Fruit fly (Drosophila melanogaster) whole organism, embryonic: ENCODE results near the gene CG8372.

ENCODE experiments used
- Blimp-1 ChIP-seq: fragments of 200-800 bp; sonication (Bioruptor generic); optimal IDR thresholded peaks from 3 replicates; lab custom pipeline; 2018; ENCODE audit warnings: missing biosample characterization, missing genetic modification characterization, mild to moderate bottlenecking, moderate library complexity, missing genetic modification reagents
- Bteb2 ChIP-seq: fragments of 200-800 bp; sonication (Bioruptor generic); optimal IDR thresholded peaks from 2 replicates; lab custom pipeline; 2016; ENCODE audit warnings: missing biosample characterization, missing genetic modification characterization
- CG1024 ChIP-seq: fragments of 200-800 bp; sonication (Bioruptor generic); IDR thresholded peaks from 2 replicates; pipeline ENCODE4 v1.3.6; 2022; ENCODE audit warnings: missing biosample characterization, missing genetic modification characterization
- CG10462 ChIP-seq: fragments of 200-800 bp; sonication (Bioruptor generic); optimal IDR thresholded peaks from 2 replicates; lab custom pipeline; 2016; ENCODE audit warnings: missing biosample characterization, missing genetic modification characterization
- CG11247 ChIP-seq: fragments of 200-800 bp; sonication (Bioruptor generic); IDR thresholded peaks from 2 replicates; pipeline ENCODE4 v1.3.6; 2022; ENCODE audit warnings: missing biosample characterization, missing genetic modification characterization
- CG11695 ChIP-seq: fragments of 200-800 bp; sonication (Bioruptor generic); IDR thresholded peaks from 3 replicates; pipeline ENCODE4 v1.3.6; 2022; ENCODE audit warnings: missing biosample characterization, missing genetic modification characterization
- CG12942 ChIP-seq: fragments of 200-800 bp; sonication (Bioruptor generic); optimal IDR thresholded peaks from 3 replicates; lab custom pipeline; 2016; ENCODE audit warnings: missing biosample characterization, missing genetic modification characterization
- CG13424 ChIP-seq: fragments of 200-800 bp; sonication (Bioruptor generic); optimal IDR thresholded peaks from 2 replicates; lab custom pipeline; 2019; ENCODE audit warnings: missing biosample characterization, mild to moderate bottlenecking, missing genetic modification characterization, moderate library complexity
- CG14667 ChIP-seq: fragments of 200-800 bp; sonication (Bioruptor generic); IDR thresholded peaks from 2 replicates; pipeline ENCODE4 v1.3.6; 2022; ENCODE audit warnings: missing biosample characterization, missing genetic modification characterization
- CG1647 ChIP-seq: fragments of 200-800 bp; sonication (Bioruptor generic); optimal IDR thresholded peaks from 3 replicates; lab custom pipeline; 2016; ENCODE audit warnings: missing biosample characterization, missing genetic modification characterization
- CG18011 ChIP-seq: fragments of 200-800 bp; sonication (Bioruptor generic); optimal IDR thresholded peaks from 2 replicates; lab custom pipeline; 2017; ENCODE audit warnings: missing biosample characterization, missing genetic modification characterization, mild to moderate bottlenecking, moderate library complexity, missing genotype
- CG2678 ChIP-seq: fragments of 200-800 bp; sonication (Bioruptor generic); optimal IDR thresholded peaks from 3 replicates; lab custom pipeline; 2019; ENCODE audit warnings: missing biosample characterization, mild to moderate bottlenecking, missing genetic modification characterization, moderate library complexity
- CG2875 ChIP-seq: fragments of 200-800 bp; sonication (Bioruptor generic); optimal IDR thresholded peaks from 2 replicates; lab custom pipeline; 2017; ENCODE audit warnings: missing biosample characterization, mild to moderate bottlenecking, missing genetic modification characterization, missing genetic modification reagents
- CG30403 ChIP-seq: fragments of 200-800 bp; sonication (Bioruptor generic); optimal IDR thresholded peaks from 3 replicates; lab custom pipeline; 2016; ENCODE audit warnings: missing biosample characterization, missing genetic modification characterization
- CG34376 ChIP-seq: fragments of 200-800 bp; sonication (Bioruptor generic); optimal IDR thresholded peaks from 2 replicates; lab custom pipeline; 2018; ENCODE audit warnings: missing biosample characterization, mild to moderate bottlenecking, missing genetic modification characterization
- CG3995 ChIP-seq: fragments of 200-800 bp; sonication (Bioruptor generic); optimal IDR thresholded peaks from 3 replicates; lab custom pipeline; 2016; ENCODE audit warnings: missing biosample characterization, missing genetic modification characterization
- CG42726 ChIP-seq: fragments of 200-800 bp; sonication (Bioruptor generic); IDR thresholded peaks from 2 replicates; pipeline ENCODE4 v1.3.6; 2022; ENCODE audit warnings: missing biosample characterization, missing genetic modification characterization; ENCODE audit not compliant: partially characterized antibody
- CG4730 ChIP-seq: fragments of 200-800 bp; sonication (Bioruptor generic); IDR thresholded peaks from 2 replicates; pipeline ENCODE4 v1.3.6; 2022; ENCODE audit warnings: missing biosample characterization, missing genetic modification characterization
- CG6765 ChIP-seq: fragments of 200-800 bp; sonication (Bioruptor generic); optimal IDR thresholded peaks from 3 replicates; lab custom pipeline; 2017; ENCODE audit warnings: missing biosample characterization, mild to moderate bottlenecking, missing genetic modification characterization
- CG6791 ChIP-seq: fragments of 200-800 bp; sonication (Bioruptor generic); IDR thresholded peaks from 3 replicates; pipeline ENCODE4 v1.3.6; 2022; ENCODE audit warnings: missing biosample characterization, missing genetic modification characterization; ENCODE audit not compliant: partially characterized antibody
- CG7963 ChIP-seq: fragments of 200-800 bp; sonication (Bioruptor generic); IDR thresholded peaks from 3 replicates; pipeline ENCODE4 v1.3.6; 2022; ENCODE audit warnings: missing biosample characterization, missing genetic modification characterization; ENCODE audit not compliant: partially characterized antibody
- CG8388 ChIP-seq: fragments of 200-800 bp; sonication (Bioruptor generic); optimal IDR thresholded peaks from 2 replicates; lab custom pipeline; 2019; ENCODE audit warnings: missing biosample characterization, mild to moderate bottlenecking, missing genetic modification characterization, moderate library complexity
- Elba2 ChIP-seq: fragments of 200-800 bp; sonication (Bioruptor generic); optimal IDR thresholded peaks from 3 replicates; lab custom pipeline; 2016; ENCODE audit warnings: missing biosample characterization, missing genetic modification characterization
- GATAe ChIP-seq: fragments of 200-800 bp; sonication (Bioruptor generic); conservative IDR thresholded peaks from 2 replicates; pipeline ENCODE4 v1.3.6; 2022; ENCODE audit warnings: missing biosample characterization, missing genetic modification characterization
- H15 ChIP-seq: fragments of 200-800 bp; sonication (Bioruptor generic); IDR thresholded peaks from 3 replicates; pipeline ENCODE4 v1.3.6; 2022; ENCODE audit warnings: missing biosample characterization, missing genetic modification characterization
- Hr51 ChIP-seq, 2 experiments: fragments of 200-800 bp; sonication (Bioruptor generic); optimal IDR thresholded peaks; 2 replicates in 1 of 2; 3 replicates in 1 of 2; lab custom pipeline; 2016 to 2018; ENCODE audit warnings: missing biosample characterization in 2 of 2, missing genetic modification characterization in 2 of 2, mild to moderate bottlenecking in 1 of 2, moderate library complexity in 1 of 2
- Kr ChIP-seq: fragments of 200-800 bp; sonication (Bioruptor generic); optimal IDR thresholded peaks from 2 replicates; lab custom pipeline; 2017; ENCODE audit warnings: missing biosample characterization, mild to moderate bottlenecking, missing genetic modification characterization
- NFAT ChIP-seq: fragments of 200-800 bp; sonication (Bioruptor generic); IDR thresholded peaks from 2 replicates; pipeline ENCODE4 v1.3.6; 2022; ENCODE audit warnings: missing biosample characterization, missing genetic modification characterization
- Nf-YA ChIP-seq: fragments of 200-800 bp; sonication (Bioruptor generic); IDR thresholded peaks from 2 replicates; pipeline ENCODE4 v1.3.6; 2022; ENCODE audit warnings: missing biosample characterization, missing genetic modification characterization
- Nf-YC ChIP-seq: fragments of 200-800 bp; optimal IDR thresholded peaks from 3 replicates; lab custom pipeline; 2019; ENCODE audit warnings: missing biosample characterization, mild to moderate bottlenecking, missing genetic modification characterization, moderate library complexity
- Opbp ChIP-seq: fragments of 200-800 bp; sonication (Bioruptor generic); IDR thresholded peaks from 3 replicates; pipeline ENCODE4 v1.3.6; 2022; ENCODE audit warnings: missing biosample characterization, missing genetic modification characterization; ENCODE audit not compliant: partially characterized antibody
- Ravus ChIP-seq: fragments of 200-800 bp; sonication (Bioruptor generic); IDR thresholded peaks from 2 replicates; pipeline ENCODE4 v1.3.6; 2022; ENCODE audit warnings: missing biosample characterization, missing genetic modification characterization
- Sin3A ChIP-seq: fragments of >200 bp; optimal IDR thresholded peaks from 2 replicates; lab custom pipeline; 2018
- Sox100B ChIP-seq: fragments of 200-800 bp; sonication (Bioruptor generic); optimal IDR thresholded peaks from 3 replicates; lab custom pipeline; 2018; ENCODE audit warnings: missing biosample characterization, mild to moderate bottlenecking, missing genetic modification characterization
- amos ChIP-seq: fragments of 200-800 bp; sonication (Bioruptor generic); IDR thresholded peaks from 2 replicates; pipeline ENCODE4 v1.3.6; 2022; ENCODE audit warnings: missing biosample characterization, missing genetic modification characterization; ENCODE audit not compliant: partially characterized antibody
- ase ChIP-seq: fragments of 200-800 bp; sonication (Bioruptor generic); IDR thresholded peaks from 3 replicates; pipeline ENCODE4 v1.3.6; 2022; ENCODE audit warnings: missing biosample characterization, missing genetic modification characterization
- btn ChIP-seq: fragments of 200-800 bp; sonication (Bioruptor generic); optimal IDR thresholded peaks from 2 replicates; lab custom pipeline; 2016; ENCODE audit warnings: missing biosample characterization, missing genetic modification characterization
- caup ChIP-seq: fragments of 200-800 bp; sonication (Bioruptor generic); optimal IDR thresholded peaks from 3 replicates; lab custom pipeline; 2017; ENCODE audit warnings: missing biosample characterization, mild to moderate bottlenecking, missing genetic modification characterization, moderate library complexity; ENCODE audit not compliant: severe bottlenecking
- dpn ChIP-seq, 2 experiments: fragments of 200-800 bp; sonication (Bioruptor generic); optimal IDR thresholded peaks; 3 replicates each; lab custom pipeline; 2016; ENCODE audit warnings: missing biosample characterization in 2 of 2, missing genetic modification characterization in 2 of 2
- dysf ChIP-seq: fragments of 200-800 bp; sonication (Bioruptor generic); IDR thresholded peaks from 3 replicates; pipeline ENCODE4 v1.3.6; 2022; ENCODE audit warnings: missing biosample characterization, missing genetic modification characterization
- en ChIP-seq: fragments of 200-800 bp; sonication (Bioruptor generic); optimal IDR thresholded peaks from 2 replicates; lab custom pipeline; 2016; ENCODE audit warnings: missing biosample characterization, missing genetic modification characterization
- fd96Cb ChIP-seq: fragments of 200-800 bp; sonication (Bioruptor generic); optimal IDR thresholded peaks from 2 replicates; lab custom pipeline; 2018; ENCODE audit warnings: missing biosample characterization, mild to moderate bottlenecking, missing genetic modification characterization, moderate library complexity
- hb ChIP-seq: fragments of 200-800 bp; sonication (Bioruptor generic); IDR thresholded peaks from 3 replicates; pipeline ENCODE4 v1.3.6; 2022; ENCODE audit warnings: missing biosample characterization, missing genetic modification characterization; ENCODE audit not compliant: partially characterized antibody
- klu ChIP-seq: fragments of 200-800 bp; sonication (Bioruptor generic); IDR thresholded peaks from 2 replicates; pipeline ENCODE4 v1.3.6; 2022; ENCODE audit warnings: missing biosample characterization, missing genetic modification characterization
- lab ChIP-seq: fragments of 200-800 bp; sonication (Bioruptor generic); optimal IDR thresholded peaks from 3 replicates; lab custom pipeline; 2017; ENCODE audit warnings: missing biosample characterization, missing genetic modification characterization, mild to moderate bottlenecking, moderate library complexity, missing genetic modification reagents
- mam ChIP-seq: fragments of 200-800 bp; sonication (Bioruptor generic); optimal IDR thresholded peaks from 3 replicates; lab custom pipeline; 2016; ENCODE audit warnings: missing biosample characterization, missing genetic modification characterization
- nmo ChIP-seq: fragments of 200-800 bp; sonication (Bioruptor generic); optimal IDR thresholded peaks from 2 replicates; lab custom pipeline; 2018; ENCODE audit warnings: missing biosample characterization, mild to moderate bottlenecking, missing genetic modification characterization, moderate library complexity
- shn ChIP-seq: fragments of 200-800 bp; sonication (Bioruptor generic); optimal IDR thresholded peaks from 3 replicates; lab custom pipeline; 2016; ENCODE audit warnings: missing biosample characterization, missing genetic modification characterization
- wdn ChIP-seq: fragments of 200-800 bp; sonication (Bioruptor generic); IDR thresholded peaks from 2 replicates; pipeline ENCODE4 v1.3.6; 2022; ENCODE audit warnings: missing biosample characterization, missing genetic modification characterization
- zfh2 ChIP-seq: fragments of 200-800 bp; sonication (Bioruptor generic); optimal IDR thresholded peaks from 2 replicates; lab custom pipeline; 2016; ENCODE audit warnings: missing biosample characterization, missing genetic modification characterization

Gene CG8372

dm6 chr2L:8239712-8240245 is 27.1 kb upstream of the CG8372 start, which contains the start of gene Pvr (continued):
- no peak for TF ChIP-seq Sox100B (GFP tag; lab: Kevin White, UChicago)
- TF ChIP-seq CG2678: no peak
- no peak for TF ChIP-seq Kr (GFP tag; lab: Kevin White, UChicago)
- TF ChIP-seq CG1647 (GFP tag; lab: Kevin White, UChicago): no peak
- no peak for TF ChIP-seq Elba2 (GFP tag; lab: Kevin White, UChicago)
- TF ChIP-seq CG6791: peak; percentile 95
- no peak for TF ChIP-seq Blimp-1 (GFP tag; lab: Kevin White, UChicago)
- TF ChIP-seq Opbp (GFP tag; lab: Robert Waterston, UW): peak; percentile 92
- TF ChIP-seq dysf: no peak
- TF ChIP-seq CG3995: peak; percentile 93
- no peak for TF ChIP-seq CG14667 (GFP tag; lab: Robert Waterston, UW)
- no peak for TF ChIP-seq H15 (GFP tag; lab: Robert Waterston, UW)
- no peak for TF ChIP-seq Nf-YC (tag; lab: Kevin White, UChicago)
- TF ChIP-seq nmo (GFP tag; lab: Kevin White, UChicago): peak; percentile 67
- TF ChIP-seq zfh2 (GFP tag; lab: Kevin White, UChicago): no peak
- no peak for TF ChIP-seq CG2875 (GFP tag; lab: Kevin White, UChicago)
- TF ChIP-seq CG18011 (GFP tag; lab: Kevin White, UChicago): no peak
- TF ChIP-seq en (GFP tag; lab: Kevin White, UChicago): no peak
- TF ChIP-seq Sin3A: peak; percentile 82
- TF ChIP-seq CG30403 (GFP tag; lab: Kevin White, UChicago): no peak
- TF ChIP-seq NFAT (GFP tag; lab: Robert Waterston, UW): no peak
- TF ChIP-seq CG34376 (GFP tag; lab: Kevin White, UChicago): peak; percentile 2
- TF ChIP-seq fd96Cb (tag; lab: Kevin White, UChicago): no peak
- TF ChIP-seq CG8388 (GFP tag; lab: Kevin White, UChicago): no peak
- no peak for TF ChIP-seq GATAe (GFP tag; lab: Robert Waterston, UW)
- TF ChIP-seq amos: peak; percentile 94; the same call in 1 of the 2 replicates
- no peak for TF ChIP-seq btn (GFP tag; lab: Kevin White, UChicago)
- TF ChIP-seq wdn (GFP tag; lab: Robert Waterston, UW): no peak
- no peak for TF ChIP-seq CG12942 (GFP tag; lab: Kevin White, UChicago)
- no peak for TF ChIP-seq CG4730
- no peak for TF ChIP-seq Bteb2 (GFP tag; lab: Kevin White, UChicago)
- TF ChIP-seq ase (GFP tag; lab: Robert Waterston, UW): no peak
- TF ChIP-seq lab: no peak
- no peak for TF ChIP-seq CG11247 (GFP tag; lab: Robert Waterston, UW)
- TF ChIP-seq hb: peak; percentile 89
- TF ChIP-seq CG6765 (GFP tag; lab: Kevin White, UChicago): no peak
- TF ChIP-seq Ravus (GFP tag; lab: Robert Waterston, UW): no peak
- TF ChIP-seq shn (GFP tag; lab: Kevin White, UChicago): no peak
- TF ChIP-seq CG13424 (tag; lab: Kevin White, UChicago): no peak
- TF ChIP-seq CG11695 (GFP tag; lab: Robert Waterston, UW): no peak
- peak; percentile 94 for TF ChIP-seq CG7963
- TF ChIP-seq Nf-YA (GFP tag; lab: Robert Waterston, UW): no peak
- no peak for TF ChIP-seq CG1024 (GFP tag; lab: Robert Waterston, UW)
- no peak for TF ChIP-seq mam
- TF ChIP-seq CG10462 (GFP tag; lab: Kevin White, UChicago): no peak
- no peak for TF ChIP-seq caup (GFP tag; lab: Kevin White, UChicago)
- TF ChIP-seq CG42726 (GFP tag; lab: Robert Waterston, UW): peak; percentile 90
- TF ChIP-seq klu: no peak; the same call in 1 of the 2 replicates
- TF ChIP-seq dpn (GFP tag; optimal IDR thresholded peaks at IDR 0.05; lab: Kevin White, UChicago): peak in 1 of 2 experiments; percentile 21
- no peak for TF ChIP-seq Hr51 (GFP tag; optimal IDR thresholded peaks at IDR 0.05; lab: Kevin White, UChicago)
